Worm (Caenorhabditis elegans) whole organism, young adult: ENCODE measurements around the gene col-171.

Experiments used
- B0261.1 ChIP-seq: sonication (generic microtip); optimal IDR thresholded peaks from 2 replicates; lab custom pipeline; 2016; ENCODE audit warnings: mild to moderate bottlenecking, missing genetic modification characterization, moderate library complexity, missing compliant biosample characterization
- B0336.3 ChIP-seq: fragments of 200-800 bp; sonication (Bioruptor generic); IDR thresholded peaks from 2 replicates; pipeline ENCODE4 v1.3.6; 2022; ENCODE audit warnings: missing genetic modification characterization, missing compliant biosample characterization
- F23B12.7 ChIP-seq: sonication (generic microtip); optimal IDR thresholded peaks from 2 replicates; lab custom pipeline; 2017; ENCODE audit warnings: missing genetic modification characterization, mild to moderate bottlenecking, missing compliant biosample characterization, antibody characterized with exemption, moderate library complexity; ENCODE audit not compliant: insufficient read depth
- F57A8.1 ChIP-seq: fragments of 200-800 bp; sonication (Bioruptor generic); optimal IDR thresholded peaks from 2 replicates; lab custom pipeline; 2018; ENCODE audit warnings: mild to moderate bottlenecking, missing genetic modification characterization, moderate library complexity, missing compliant biosample characterization
- F57C9.4 ChIP-seq: sonication (generic microtip); optimal IDR thresholded peaks from 2 replicates; lab custom pipeline; 2017; ENCODE audit warnings: mild to moderate bottlenecking, missing genetic modification characterization, missing compliant biosample characterization
- K12H6.12 ChIP-seq: fragments of 200-800 bp; sonication (Bioruptor generic); optimal IDR thresholded peaks from 2 replicates; lab custom pipeline; 2018; ENCODE audit warnings: mild to moderate bottlenecking, missing genetic modification characterization, missing compliant biosample characterization
- T07F8.4 ChIP-seq: sonication (generic microtip); optimal IDR thresholded peaks from 2 replicates; lab custom pipeline; 2016; ENCODE audit warnings: mild to moderate bottlenecking, missing genetic modification characterization, moderate library complexity, missing compliant biosample characterization
- T26A5.8 ChIP-seq: sonication (generic microtip); optimal IDR thresholded peaks from 2 replicates; lab custom pipeline; 2016; ENCODE audit warnings: missing genetic modification characterization, missing compliant biosample characterization
- Y56A3A.18 ChIP-seq: fragments of 200-800 bp; sonication (Bioruptor generic); IDR thresholded peaks from 2 replicates; pipeline ENCODE4 v1.3.6; 2022; ENCODE audit warnings: missing genetic modification reagents, missing genetic modification characterization, missing compliant biosample characterization
- Y67H2A.10 ChIP-seq: fragments of 200-800 bp; sonication (Bioruptor generic); conservative IDR thresholded peaks from 2 replicates; pipeline ENCODE4 v1.3.6; 2022; ENCODE audit warnings: missing genetic modification reagents, missing genetic modification characterization, missing compliant biosample characterization
- ZK185.1 ChIP-seq: sonication (generic microtip); optimal IDR thresholded peaks from 2 replicates; lab custom pipeline; 2016; ENCODE audit warnings: mild to moderate bottlenecking, missing genetic modification characterization, missing compliant biosample characterization; ENCODE audit not compliant: poor library complexity, severe bottlenecking
- attf-3 ChIP-seq: fragments of 200-800 bp; sonication (Bioruptor generic); conservative IDR thresholded peaks from 2 replicates; pipeline ENCODE4 v1.3.6; 2022; ENCODE audit warnings: missing genetic modification reagents, missing genetic modification characterization, missing compliant biosample characterization
- attf-5 ChIP-seq: fragments of 200-800 bp; sonication (Bioruptor generic); optimal IDR thresholded peaks from 2 replicates; lab custom pipeline; 2018; ENCODE audit warnings: mild to moderate bottlenecking, missing genetic modification characterization, missing compliant biosample characterization
- ccch-3 ChIP-seq: fragments of 200-800 bp; sonication (Bioruptor generic); optimal IDR thresholded peaks from 2 replicates; lab custom pipeline; 2018; ENCODE audit warnings: mild to moderate bottlenecking, missing genetic modification characterization, missing compliant biosample characterization
- ceh-40 ChIP-seq: fragments of 200-800 bp; sonication (Bioruptor generic); IDR thresholded peaks from 2 replicates; pipeline ENCODE4 v1.3.6; 2022; ENCODE audit warnings: missing genetic modification characterization, missing compliant biosample characterization
- ceh-79 ChIP-seq: sonication (generic microtip); optimal IDR thresholded peaks from 2 replicates; lab custom pipeline; 2017; ENCODE audit warnings: mild to moderate bottlenecking, missing genetic modification characterization, missing compliant biosample characterization
- dox-1 ChIP-seq: fragments of 200-800 bp; sonication (Bioruptor generic); IDR thresholded peaks from 2 replicates; pipeline ENCODE4 v1.3.6; 2022; ENCODE audit warnings: missing genetic modification reagents, missing genetic modification characterization, missing compliant biosample characterization
- efl-1 ChIP-seq: fragments of 150-350 bp; optimal IDR thresholded peaks from 2 replicates; lab custom pipeline; 2014; ENCODE audit warnings: missing biosample characterization, missing genetic modification reagents, missing genetic modification characterization
- egl-18 ChIP-seq: fragments of 200-800 bp; sonication (Bioruptor generic); IDR thresholded peaks from 2 replicates; pipeline ENCODE4 v1.3.6; 2022; ENCODE audit warnings: missing genetic modification reagents, missing genetic modification characterization, missing compliant biosample characterization
- egl-44 ChIP-seq: fragments of 200-800 bp; sonication (Bioruptor generic); IDR thresholded peaks from 2 replicates; pipeline ENCODE4 v1.3.6; 2022; ENCODE audit warnings: missing genetic modification reagents, missing genetic modification characterization, missing compliant biosample characterization
- egrh-3 ChIP-seq: fragments of 200-800 bp; sonication (Bioruptor generic); IDR thresholded peaks from 2 replicates; pipeline ENCODE4 v1.3.6; 2022; ENCODE audit warnings: missing genetic modification reagents, missing genetic modification characterization, missing compliant biosample characterization
- ekl-4 ChIP-seq: fragments of 200-800 bp; sonication (Bioruptor generic); IDR thresholded peaks from 2 replicates; pipeline ENCODE4 v1.3.6; 2022; ENCODE audit warnings: missing genetic modification reagents, missing genetic modification characterization, missing compliant biosample characterization
- ets-4 ChIP-seq: fragments of 200-800 bp; sonication (Bioruptor generic); optimal IDR thresholded peaks from 2 replicates; lab custom pipeline; 2018; ENCODE audit warnings: mild to moderate bottlenecking, missing genetic modification characterization, missing compliant biosample characterization
- gei-17 ChIP-seq: fragments of 200-800 bp; sonication (Bioruptor generic); optimal IDR thresholded peaks from 2 replicates; lab custom pipeline; 2018; ENCODE audit warnings: mild to moderate bottlenecking, missing genetic modification characterization, missing compliant biosample characterization
- hlh-12 ChIP-seq: sonication (generic microtip); optimal IDR thresholded peaks from 2 replicates; lab custom pipeline; 2016; ENCODE audit warnings: missing genetic modification characterization, missing compliant biosample characterization
- hmg-1.2 ChIP-seq: fragments of 200-800 bp; sonication (Bioruptor generic); IDR thresholded peaks from 2 replicates; pipeline ENCODE4 v1.3.6; 2022; ENCODE audit warnings: missing genetic modification reagents, missing genetic modification characterization, missing compliant biosample characterization
- hmg-20 ChIP-seq: fragments of 200-800 bp; sonication (Bioruptor generic); IDR thresholded peaks from 2 replicates; pipeline ENCODE4 v1.3.6; 2022; ENCODE audit warnings: missing genetic modification reagents, missing genetic modification characterization, missing compliant biosample characterization
- hrde-1 ChIP-seq: sonication (generic microtip); optimal IDR thresholded peaks from 2 replicates; lab custom pipeline; 2016; ENCODE audit warnings: missing genetic modification characterization, mild to moderate bottlenecking, missing compliant biosample characterization, moderate library complexity, missing genotype, missing genetic modification reagents, borderline replicate concordance
- lin-26 ChIP-seq: fragments of 200-800 bp; sonication (Bioruptor generic); IDR thresholded peaks from 2 replicates; pipeline ENCODE4 v1.3.6; 2022; ENCODE audit warnings: missing genetic modification reagents, missing genetic modification characterization, missing compliant biosample characterization
- lin-35 ChIP-seq, 3 experiments: fragments of 150-350 bp in 2 of 3; sonication (generic microtip) in 1 of 3; optimal IDR thresholded peaks; 2 replicates each; lab custom pipeline; 2014 to 2018; ENCODE audit warnings: missing biosample characterization in 3 of 3, missing genetic modification characterization in 3 of 3, missing genetic modification reagents in 3 of 3
- lir-1 ChIP-seq: fragments of 200-800 bp; sonication (Bioruptor generic); conservative IDR thresholded peaks from 2 replicates; pipeline ENCODE4 v1.3.6; 2022; ENCODE audit warnings: missing genetic modification reagents, missing genetic modification characterization, missing compliant biosample characterization
- lsy-27 ChIP-seq: sonication (generic microtip); optimal IDR thresholded peaks from 2 replicates; lab custom pipeline; 2017; ENCODE audit warnings: missing genetic modification characterization, mild to moderate bottlenecking, missing compliant biosample characterization, antibody characterized with exemption, missing genotype, borderline replicate concordance; ENCODE audit not compliant: insufficient read depth
- madf-10 ChIP-seq: sonication (generic microtip); optimal IDR thresholded peaks from 2 replicates; lab custom pipeline; 2016; ENCODE audit warnings: mild to moderate bottlenecking, missing genetic modification characterization, missing compliant biosample characterization
- mcd-1 ChIP-seq: fragments of 200-800 bp; sonication (Bioruptor generic); IDR thresholded peaks from 2 replicates; pipeline ENCODE4 v1.3.6; 2022; ENCODE audit warnings: missing genetic modification reagents, missing genetic modification characterization, missing compliant biosample characterization
- mes-4 ChIP-seq: sonication (generic microtip); optimal IDR thresholded peaks from 2 replicates; lab custom pipeline; 2016; ENCODE audit warnings: missing genotype, missing genetic modification characterization, missing compliant biosample characterization
- nfya-2 ChIP-seq: fragments of 200-800 bp; sonication (Bioruptor generic); IDR thresholded peaks from 2 replicates; pipeline ENCODE4 v1.3.6; 2022; ENCODE audit warnings: missing genetic modification reagents, missing genetic modification characterization, missing compliant biosample characterization
- pha-4 ChIP-seq: fragments of 150-350 bp; sonication (generic microtip); optimal IDR thresholded peaks from 2 replicates; lab custom pipeline; 2014; ENCODE audit warnings: missing biosample characterization, missing genetic modification reagents, missing genetic modification characterization
- rpc-1 ChIP-seq, 2 experiments: fragments of 150-350 bp in 1 of 2; sonication (generic microtip) in 1 of 2; optimal IDR thresholded peaks; 2 replicates each; lab custom pipeline; 2014 to 2018; ENCODE audit warnings: missing biosample characterization in 1 of 2, missing genetic modification characterization in 1 of 2, missing genetic modification reagents in 1 of 2, missing genotype in 1 of 2
- sdz-38 ChIP-seq: sonication (generic microtip); optimal IDR thresholded peaks from 2 replicates; lab custom pipeline; 2016; ENCODE audit warnings: missing genotype, missing genetic modification characterization, missing compliant biosample characterization
- snpc-4 ChIP-seq, 5 experiments: fragments of 150-350 bp in 1 of 5; sonication (generic microtip) in 4 of 5; optimal IDR thresholded peaks; 2 replicates each; lab custom pipeline; 2014 to 2018; ENCODE audit warnings: missing genetic modification characterization in 5 of 5, missing biosample characterization in 3 of 5, antibody characterized with exemption in 2 of 5, mild to moderate bottlenecking in 2 of 5, missing compliant biosample characterization in 2 of 5, missing genotype in 2 of 5, moderate library complexity in 2 of 5, missing genetic modification reagents in 1 of 5
- somi-1 ChIP-seq: fragments of 200-800 bp; sonication (Bioruptor generic); optimal IDR thresholded peaks from 2 replicates; lab custom pipeline; 2018; ENCODE audit warnings: mild to moderate bottlenecking, missing genetic modification characterization, missing compliant biosample characterization
- sptf-2 ChIP-seq: fragments of 200-800 bp; sonication (Bioruptor generic); optimal IDR thresholded peaks from 2 replicates; lab custom pipeline; 2018; ENCODE audit warnings: mild to moderate bottlenecking, missing genetic modification characterization, missing compliant biosample characterization
- unc-130 ChIP-seq: sonication (generic microtip); optimal IDR thresholded peaks from 2 replicates; lab custom pipeline; 2016; ENCODE audit warnings: missing genetic modification reagents, missing genetic modification characterization, missing compliant biosample characterization
- zfh-2 ChIP-seq: fragments of 200-800 bp; sonication (Bioruptor generic); conservative IDR thresholded peaks from 2 replicates; pipeline ENCODE4 v1.3.6; 2022; ENCODE audit warnings: missing genetic modification reagents, missing genetic modification characterization, missing compliant biosample characterization
- ztf-25 ChIP-seq: fragments of 200-800 bp; sonication (Bioruptor generic); IDR thresholded peaks from 2 replicates; pipeline ENCODE4 v1.3.6; 2022; ENCODE audit warnings: missing genetic modification reagents, missing genetic modification characterization, missing compliant biosample characterization

The col-171 gene

DNA sequence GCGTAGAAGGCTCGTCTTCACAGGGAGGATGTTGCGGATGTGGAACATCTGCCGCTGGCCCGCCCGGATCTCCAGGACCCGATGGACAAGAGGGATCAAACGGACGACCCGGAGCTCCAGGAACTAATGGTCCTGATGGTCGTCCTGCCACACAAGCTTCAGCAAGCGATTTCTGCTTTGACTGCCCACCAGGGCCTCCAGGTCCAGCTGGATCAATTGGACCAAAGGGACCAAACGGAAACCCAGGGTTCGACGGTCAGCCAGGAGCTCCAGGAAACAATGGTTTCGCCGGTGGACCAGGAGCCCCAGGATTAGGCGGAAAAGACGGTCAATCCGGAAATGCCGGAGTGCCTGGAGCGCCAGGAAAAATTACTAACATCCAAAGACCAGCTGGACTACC is 504 bp downstream of the col-171 start:
- TF ChIP-seq unc-130 (GFP tag; lab: Kevin White, UChicago) (no peak), egl-18 (GFP tag; lab: Robert Waterston, UW) (no peak), ceh-40 (GFP tag; lab: Robert Waterston, UW) (no peak), lsy-27 (no peak), rpc-1 (optimal IDR thresholded peaks at IDR 0.05; lab: Kevin White, UChicago) (no peak), rpc-1 (tag; optimal IDR thresholded peaks at IDR 0.05; lab: Kevin White, UChicago) (no peak), sdz-38 (tag; lab: Kevin White, UChicago) (no peak), ekl-4 (GFP tag; lab: Robert Waterston, UW) (no peak), lin-26 (GFP tag; lab: Robert Waterston, UW) (0 out of 2 replicates have a peak, but pooled peaks have one; percentile 20), lir-1 (GFP tag; lab: Robert Waterston, UW) (no peak), B0261.1 (tag; lab: Kevin White, UChicago) (no peak), somi-1 (GFP tag; lab: Kevin White, UChicago) (no peak), ceh-79 (peak; percentile 16), F23B12.7 (no peak), zfh-2 (peak; percentile 78), mcd-1 (no peak), sptf-2 (GFP tag; lab: Kevin White, UChicago) (no peak), egrh-3 (GFP tag; lab: Robert Waterston, UW) (peak; percentile 58; the same call in 1 of the 2 replicates), Y67H2A.10 (GFP tag; lab: Robert Waterston, UW) (no peak), hmg-20 (no peak), Y56A3A.18 (GFP tag; lab: Robert Waterston, UW) (no peak), ets-4 (GFP tag; lab: Kevin White, UChicago) (no peak), attf-5 (GFP tag; lab: Kevin White, UChicago) (no peak), T26A5.8 (tag; lab: Kevin White, UChicago) (no peak), madf-10 (tag; lab: Kevin White, UChicago) (no peak), F57C9.4 (tag; lab: Kevin White, UChicago) (no peak), B0336.3 (GFP tag; lab: Robert Waterston, UW) (peak; percentile 29; the same call in 1 of the 2 replicates), attf-3 (GFP tag; lab: Robert Waterston, UW) (no peak)

DNA sequence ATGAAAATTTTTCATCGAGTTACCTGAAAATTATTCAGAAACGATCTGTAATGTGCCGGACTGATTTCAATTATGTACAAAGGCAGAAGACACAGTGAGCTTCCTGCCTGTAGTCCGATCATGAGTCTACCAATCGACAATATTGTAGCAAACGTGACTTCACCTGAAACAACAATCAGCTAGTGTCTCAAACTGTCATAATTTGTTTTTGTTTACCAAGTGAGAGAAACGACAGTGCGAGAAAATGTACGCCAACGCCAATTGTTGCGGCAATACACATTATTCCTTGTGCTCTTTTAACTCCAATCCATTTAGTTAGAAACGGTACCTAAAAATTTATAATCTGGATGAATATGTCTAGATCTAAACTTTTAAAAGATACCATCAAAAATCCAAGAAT is 3.2 kb downstream of the col-171 start:
- no peak for TF ChIP-seq gei-17 (GFP tag; lab: Kevin White, UChicago)
- no peak for TF ChIP-seq pha-4 (tag; lab: Kevin White, UChicago)
- TF ChIP-seq mes-4 (tag; lab: Kevin White, UChicago) = no peak
- TF ChIP-seq F57C9.4 (tag; lab: Kevin White, UChicago) = no peak
- no peak for TF ChIP-seq lin-26 (GFP tag; lab: Robert Waterston, UW)
- no peak for TF ChIP-seq ztf-25

DNA sequence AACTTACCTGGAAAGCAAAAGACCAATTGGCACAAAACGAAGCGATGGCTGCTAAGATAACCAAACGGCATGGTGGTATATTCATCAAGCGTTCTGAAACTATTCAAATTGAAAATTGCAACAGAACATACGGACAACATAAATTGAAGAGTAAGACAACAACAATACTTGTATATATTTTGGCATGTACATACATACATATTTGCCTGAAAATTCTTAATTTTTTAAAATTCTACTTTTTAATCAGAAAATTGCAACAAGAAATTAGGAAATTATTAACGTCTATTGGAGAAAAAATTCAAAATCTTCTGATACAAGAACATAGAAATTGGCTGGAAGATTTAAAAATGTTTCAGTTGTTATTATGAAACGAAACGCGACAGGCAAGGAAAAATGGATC is 3.9 kb downstream of the col-171 start, which contains the start of gene C03B1.13:
Gene C03B1.13, minus strand, starts transcription at position 101 of the 400 bp plus-strand sequence.
- TF ChIP-seq K12H6.12 (no peak), efl-1 (GFP tag; lab: Kevin White, UChicago) (no peak), egl-18 (GFP tag; lab: Robert Waterston, UW) (no peak), nfya-2 (GFP tag; lab: Robert Waterston, UW) (no peak), unc-130 (GFP tag; lab: Kevin White, UChicago) (no peak), F57A8.1 (GFP tag; lab: Kevin White, UChicago) (no peak), ccch-3 (GFP tag; lab: Kevin White, UChicago) (no peak), F57C9.4 (tag; lab: Kevin White, UChicago) (no peak), B0336.3 (GFP tag; lab: Robert Waterston, UW) (no peak), hrde-1 (no peak), ZK185.1 (no peak), egl-44 (GFP tag; lab: Robert Waterston, UW) (no peak), hmg-1.2 (GFP tag; lab: Robert Waterston, UW) (no peak), dox-1 (GFP tag; lab: Robert Waterston, UW) (no peak), Y67H2A.10 (GFP tag; lab: Robert Waterston, UW) (no peak), T07F8.4 (tag; lab: Kevin White, UChicago) (no peak), hlh-12 (tag; lab: Kevin White, UChicago) (no peak), snpc-4 (GFP tag; optimal IDR thresholded peaks at IDR 0.05; lab: Kevin White, UChicago) (no peak), snpc-4 (tag; optimal IDR thresholded peaks at IDR 0.05; lab: Kevin White, UChicago) (no peak), lin-35 (GFP tag; optimal IDR thresholded peaks at IDR 0.05; lab: Kevin White, UChicago) (no peak)
